Worm (Caenorhabditis elegans) whole organism, L4 larva: ENCODE results near the gene C15H9.9.

ENCODE experiments used
- D1046.2 ChIP-seq: fragments of 200-800 bp; sonication (Bioruptor generic); IDR thresholded peaks from 2 replicates; pipeline ENCODE4 v1.3.6; 2022; ENCODE audit warnings: missing genetic modification characterization, missing compliant biosample characterization
- R02D3.7 ChIP-seq: fragments of 150-350 bp; sonication (generic microtip); optimal IDR thresholded peaks from 3 replicates; lab custom pipeline; 2014; ENCODE audit warnings: missing biosample characterization, missing genetic modification characterization
- T20F7.1 ChIP-seq: fragments of 200-800 bp; sonication (Bioruptor generic); optimal IDR thresholded peaks from 2 replicates; lab custom pipeline; 2018; ENCODE audit warnings: mild to moderate bottlenecking, missing genetic modification characterization, missing compliant biosample characterization
- Y105C5A.15 ChIP-seq: fragments of 200-800 bp; sonication (Bioruptor generic); IDR thresholded peaks from 2 replicates; pipeline ENCODE4 v1.3.6; 2022; ENCODE audit warnings: missing genetic modification characterization, missing compliant biosample characterization
- Y48G9A.11 ChIP-seq: fragments of 200-800 bp; sonication (Bioruptor generic); IDR thresholded peaks from 2 replicates; pipeline ENCODE4 v1.3.6; 2022; ENCODE audit warnings: missing genetic modification reagents, missing genetic modification characterization, missing compliant biosample characterization
- Y75B8A.6 ChIP-seq: fragments of 200-800 bp; sonication (Bioruptor generic); IDR thresholded peaks from 2 replicates; pipeline ENCODE4 v1.3.6; 2022; ENCODE audit warnings: missing genetic modification reagents, missing genetic modification characterization, missing compliant biosample characterization
- aha-1 ChIP-seq: fragments of 150-350 bp; peaks from one replicate; lab custom pipeline; 2014; ENCODE audit warnings: missing biosample characterization, missing genetic modification characterization
- arid-1 ChIP-seq: fragments of 200-800 bp; sonication (Bioruptor generic); conservative IDR thresholded peaks from 2 replicates; pipeline ENCODE4 v1.3.6; 2022; ENCODE audit warnings: missing genetic modification reagents, missing genetic modification characterization, missing compliant biosample characterization
- attf-4 ChIP-seq: sonication (generic microtip); optimal IDR thresholded peaks from 3 replicates; lab custom pipeline; 2017; ENCODE audit warnings: missing biosample characterization, missing genetic modification characterization
- ceh-20 ChIP-seq: fragments of 200-800 bp; sonication (Bioruptor generic); IDR thresholded peaks from 2 replicates; pipeline ENCODE4 v1.3.6; 2022; ENCODE audit warnings: missing genetic modification reagents, missing genetic modification characterization, missing compliant biosample characterization
- ceh-28 ChIP-seq: fragments of 150-350 bp; optimal IDR thresholded peaks from 2 replicates; lab custom pipeline; 2014; ENCODE audit warnings: missing biosample characterization, missing genetic modification reagents, missing genetic modification characterization
- ceh-82 ChIP-seq: sonication (generic microtip); optimal IDR thresholded peaks from 2 replicates; lab custom pipeline; 2017; ENCODE audit warnings: missing biosample characterization, missing genetic modification characterization
- ces-1 ChIP-seq: fragments of 150-350 bp; sonication (generic microtip); optimal IDR thresholded peaks from 4 replicates; lab custom pipeline; 2014; ENCODE audit warnings: missing biosample characterization, missing genetic modification reagents, missing genetic modification characterization
- daf-12 ChIP-seq: fragments of 150-350 bp; optimal IDR thresholded peaks from 2 replicates; lab custom pipeline; 2014; ENCODE audit warnings: missing biosample characterization, missing genetic modification reagents, missing genetic modification characterization
- daf-16 ChIP-seq, 3 experiments: sonication (generic microtip); optimal IDR thresholded peaks; 2 replicates each; lab custom pipeline; 2016 to 2017; ENCODE audit warnings: missing genetic modification characterization in 3 of 3, missing genetic modification reagents in 3 of 3, mild to moderate bottlenecking in 2 of 3, missing compliant biosample characterization in 2 of 3, missing biosample characterization in 1 of 3, moderate library complexity in 1 of 3
- dmd-6 ChIP-seq: fragments of 200-800 bp; sonication (Bioruptor generic); IDR thresholded peaks from 2 replicates; pipeline ENCODE4 v1.3.6; 2022; ENCODE audit warnings: missing genetic modification reagents, missing genetic modification characterization, missing compliant biosample characterization
- dpl-1 ChIP-seq: fragments of 150-350 bp; optimal IDR thresholded peaks from 2 replicates; lab custom pipeline; 2014; ENCODE audit warnings: missing biosample characterization, missing genetic modification reagents, missing genetic modification characterization
- dve-1 ChIP-seq: sonication (generic microtip); optimal IDR thresholded peaks from 2 replicates; lab custom pipeline; 2017; ENCODE audit warnings: antibody characterized with exemption, mild to moderate bottlenecking, missing genetic modification characterization, missing compliant biosample characterization; ENCODE audit not compliant: insufficient read depth
- egl-27 ChIP-seq: sonication (generic microtip); optimal IDR thresholded peaks from 3 replicates; lab custom pipeline; 2017; ENCODE audit warnings: missing biosample characterization, missing genetic modification reagents, missing genetic modification characterization
- egl-43 ChIP-seq: fragments of 200-800 bp; sonication (Bioruptor generic); IDR thresholded peaks from 2 replicates; pipeline ENCODE4 v1.3.6; 2022; ENCODE audit warnings: missing genetic modification reagents, missing genetic modification characterization, missing compliant biosample characterization
- fkh-10 ChIP-seq: fragments of 150-350 bp; optimal IDR thresholded peaks from 2 replicates; lab custom pipeline; 2014; ENCODE audit warnings: missing biosample characterization, missing genetic modification reagents, missing genetic modification characterization
- gei-8 ChIP-seq: fragments of 200-800 bp; sonication (Bioruptor generic); optimal IDR thresholded peaks from 2 replicates; lab custom pipeline; 2018; ENCODE audit warnings: mild to moderate bottlenecking, missing genetic modification characterization, missing compliant biosample characterization
- hlh-11 ChIP-seq: fragments of 200-800 bp; sonication (Bioruptor generic); optimal IDR thresholded peaks from 2 replicates; lab custom pipeline; 2018; ENCODE audit warnings: mild to moderate bottlenecking, missing genetic modification characterization, missing compliant biosample characterization
- jun-1 ChIP-seq: fragments of 150-350 bp; optimal IDR thresholded peaks from 2 replicates; lab custom pipeline; 2014; ENCODE audit warnings: missing biosample characterization, missing genetic modification reagents, missing genetic modification characterization
- lin-1 ChIP-seq: fragments of 200-800 bp; sonication (Bioruptor generic); IDR thresholded peaks from 2 replicates; pipeline ENCODE4 v1.3.6; 2022; ENCODE audit warnings: missing genetic modification reagents, missing genetic modification characterization, missing compliant biosample characterization
- lin-13 ChIP-seq: fragments of 150-350 bp; optimal IDR thresholded peaks from 2 replicates; lab custom pipeline; 2014; ENCODE audit warnings: missing biosample characterization, missing genetic modification reagents, missing genetic modification characterization
- lin-38 ChIP-seq: fragments of 200-800 bp; sonication (Bioruptor generic); IDR thresholded peaks from 2 replicates; pipeline ENCODE4 v1.3.6; 2022; ENCODE audit warnings: missing genetic modification reagents, missing genetic modification characterization, missing compliant biosample characterization
- lin-39 ChIP-seq: fragments of 150-350 bp; optimal IDR thresholded peaks from 2 replicates; lab custom pipeline; 2014; ENCODE audit warnings: missing biosample characterization, missing genetic modification reagents, missing genetic modification characterization
- lsy-2 ChIP-seq, 2 experiments: fragments of 150-350 bp in 1 of 2; sonication (generic microtip) in 1 of 2; optimal IDR thresholded peaks; 2 replicates each; lab custom pipeline; 2014 to 2017; ENCODE audit warnings: missing biosample characterization in 2 of 2, missing genetic modification characterization in 2 of 2
- mep-1 ChIP-seq: fragments of 150-350 bp; sonication (generic microtip); optimal IDR thresholded peaks from 3 replicates; lab custom pipeline; 2014; ENCODE audit warnings: missing biosample characterization, missing genetic modification characterization
- mes-2 ChIP-seq: sonication (generic microtip); optimal IDR thresholded peaks from 2 replicates; lab custom pipeline; 2016; ENCODE audit warnings: missing genotype, mild to moderate bottlenecking, missing genetic modification characterization, missing compliant biosample characterization; ENCODE audit not compliant: poor library complexity, severe bottlenecking
- mxl-2 ChIP-seq: fragments of 200-800 bp; sonication (Bioruptor generic); conservative IDR thresholded peaks from 2 replicates; pipeline ENCODE4 v1.3.6; 2022; ENCODE audit warnings: missing genetic modification reagents, missing genetic modification characterization, missing compliant biosample characterization
- mxl-3 ChIP-seq: fragments of 200-800 bp; sonication (Bioruptor generic); optimal IDR thresholded peaks from 2 replicates; lab custom pipeline; 2018; ENCODE audit warnings: mild to moderate bottlenecking, missing genetic modification characterization, missing compliant biosample characterization
- nhr-102 ChIP-seq: sonication (generic microtip); optimal IDR thresholded peaks from 2 replicates; lab custom pipeline; 2016; ENCODE audit warnings: mild to moderate bottlenecking, missing genetic modification characterization, moderate library complexity, missing compliant biosample characterization
- nhr-111 ChIP-seq: fragments of 200-800 bp; sonication (Bioruptor generic); optimal IDR thresholded peaks from 2 replicates; lab custom pipeline; 2018; ENCODE audit warnings: mild to moderate bottlenecking, missing genetic modification characterization, missing compliant biosample characterization
- pha-4 ChIP-seq, 2 experiments: fragments of 150-350 bp in 1 of 2; fragments of 200-800 bp in 1 of 2; sonication (Bioruptor generic) in 1 of 2; IDR thresholded peaks in 1 of 2; optimal IDR thresholded peaks in 1 of 2; 2 replicates each; pipeline versions ENCODE4 v1.3.6 to Lab custom; 2014 to 2022; ENCODE audit warnings: missing genetic modification characterization in 2 of 2, missing genetic modification reagents in 2 of 2, missing biosample characterization in 1 of 2, missing compliant biosample characterization in 1 of 2
- pqm-1 ChIP-seq: sonication (generic microtip); optimal IDR thresholded peaks from 2 replicates; lab custom pipeline; 2017; ENCODE audit warnings: missing biosample characterization, missing genetic modification characterization
- rbr-2 ChIP-seq: sonication (generic microtip); optimal IDR thresholded peaks from 2 replicates; lab custom pipeline; 2016; ENCODE audit warnings: missing genotype, missing genetic modification characterization, missing compliant biosample characterization
- sdz-12 ChIP-seq: fragments of 200-800 bp; sonication (Bioruptor generic); optimal IDR thresholded peaks from 2 replicates; lab custom pipeline; 2018; ENCODE audit warnings: mild to moderate bottlenecking, missing genetic modification characterization, missing compliant biosample characterization
- skn-1 ChIP-seq: fragments of 150-350 bp; optimal IDR thresholded peaks from 2 replicates; lab custom pipeline; 2014; ENCODE audit warnings: missing biosample characterization, missing genetic modification characterization
- tag-97 ChIP-seq: fragments of 200-800 bp; sonication (Bioruptor generic); IDR thresholded peaks from 2 replicates; pipeline ENCODE4 v1.3.6; 2022; ENCODE audit warnings: missing genetic modification characterization, missing compliant biosample characterization
- unc-130 ChIP-seq: sonication (generic microtip); optimal IDR thresholded peaks from 2 replicates; lab custom pipeline; 2016; ENCODE audit warnings: missing genetic modification reagents, missing genetic modification characterization, missing compliant biosample characterization
- unc-39 ChIP-seq: sonication (generic microtip); optimal IDR thresholded peaks from 2 replicates; lab custom pipeline; 2017; ENCODE audit warnings: missing biosample characterization, missing genetic modification characterization
- unc-62 ChIP-seq, 3 experiments: fragments of 150-350 bp in 1 of 3; sonication (generic microtip); optimal IDR thresholded peaks in 2 of 3; peaks in 1 of 3; 1 replicate in 1 of 3; 2 replicates in 2 of 3; lab custom pipeline; 2014 to 2017; ENCODE audit warnings: missing biosample characterization in 3 of 3, missing genetic modification characterization in 3 of 3, missing genetic modification reagents in 3 of 3, missing genotype in 1 of 3
- vab-7 ChIP-seq: fragments of 200-800 bp; sonication (Bioruptor generic); IDR thresholded peaks from 2 replicates; pipeline ENCODE4 v1.3.6; 2022; ENCODE audit warnings: missing genetic modification reagents, missing genetic modification characterization, missing compliant biosample characterization
- zfp-3 ChIP-seq: fragments of 200-800 bp; sonication (Bioruptor generic); conservative IDR thresholded peaks from 2 replicates; pipeline ENCODE4 v1.3.6; 2022; ENCODE audit warnings: missing genetic modification reagents, missing genetic modification characterization, missing compliant biosample characterization
- ztf-11 ChIP-seq: fragments of 150-350 bp; optimal IDR thresholded peaks from 2 replicates; lab custom pipeline; 2014; ENCODE audit warnings: missing biosample characterization, missing genetic modification characterization

C15H9.9 gene

ce11 chrX:6098420-6098819, 29.7 kb downstream of the C15H9.9 start (continued):
- TF ChIP-seq skn-1 (tag; lab: Kevin White, UChicago) (no peak), gei-8 (GFP tag; lab: Kevin White, UChicago) (no peak), dmd-6 (GFP tag; lab: Robert Waterston, UW) (peak; percentile 67), mes-2 (tag; lab: Kevin White, UChicago) (peak; percentile 50), dve-1 (tag; lab: Kevin White, UChicago) (peak; percentile 57), nhr-111 (GFP tag; lab: Kevin White, UChicago) (no peak), T20F7.1 (GFP tag; lab: Kevin White, UChicago) (no peak), D1046.2 (GFP tag; lab: Robert Waterston, UW) (no peak), ceh-20 (GFP tag; lab: Robert Waterston, UW) (no peak), ztf-11 (tag; lab: Kevin White, UChicago) (no peak), lin-39 (tag; lab: Kevin White, UChicago) (no peak)

ce11 chrX:6097551-6097950, 30.5 kb downstream of the C15H9.9 start, which contains the start of gene C15H9.4:
C15H9.4 (plus strand) TSS chrX:6097643.
- TF ChIP-seq ceh-82 (tag; lab: Kevin White, UChicago), result no peak
- no peak for TF ChIP-seq tag-97 (GFP tag; lab: Robert Waterston, UW)
- no peak for TF ChIP-seq R02D3.7
- no peak for TF ChIP-seq lin-1
- no peak for TF ChIP-seq attf-4
- TF ChIP-seq egl-43, result 0 out of 2 replicates have a peak, but pooled peaks have one; percentile 17
- peak; percentile 68 for TF ChIP-seq mep-1 (tag; lab: Kevin White, UChicago)
- no peak for TF ChIP-seq daf-12 (tag; lab: Kevin White, UChicago)
- no peak for TF ChIP-seq jun-1 (tag; lab: Kevin White, UChicago)
- peak; percentile 30 for TF ChIP-seq hlh-11
- TF ChIP-seq Y75B8A.6 (GFP tag; lab: Robert Waterston, UW), result no peak
- TF ChIP-seq mxl-2 (GFP tag; lab: Robert Waterston, UW), result no peak
- TF ChIP-seq arid-1 (GFP tag; lab: Robert Waterston, UW), result peak; percentile 25; the same call in 1 of the 2 replicates
- no peak for TF ChIP-seq pha-4 (GFP tag; IDR thresholded peaks at IDR 0.05; lab: Robert Waterston, UW)
- no peak for TF ChIP-seq pha-4 (tag; optimal IDR thresholded peaks at IDR 0.05; lab: Kevin White, UChicago)
- no peak for TF ChIP-seq sdz-12 (GFP tag; lab: Kevin White, UChicago)
- no peak for TF ChIP-seq zfp-3 (GFP tag; lab: Robert Waterston, UW)
- peak; percentile 27 for TF ChIP-seq lin-13 (GFP tag; lab: Kevin White, UChicago)
- no peak for TF ChIP-seq Y48G9A.11 (GFP tag; lab: Robert Waterston, UW)
- no peak for TF ChIP-seq daf-16 (GFP tag; optimal IDR thresholded peaks at IDR 0.05; lab: Kevin White, UChicago)
- TF ChIP-seq daf-16 (tag; optimal IDR thresholded peaks at IDR 0.05; lab: Kevin White, UChicago), result peak; percentile 34
- no peak for TF ChIP-seq vab-7 (GFP tag; lab: Robert Waterston, UW)
- no peak for TF ChIP-seq ceh-28 (tag; lab: Kevin White, UChicago)
- TF ChIP-seq lin-38 (GFP tag; lab: Robert Waterston, UW), result no peak
- TF ChIP-seq lsy-2 (tag; optimal IDR thresholded peaks at IDR 0.05; lab: Kevin White, UChicago), result peak in 1 of 2 experiments; percentile 65
- TF ChIP-seq mxl-3 (GFP tag; lab: Kevin White, UChicago), result peak; percentile 27
- no peak for TF ChIP-seq dpl-1 (GFP tag; lab: Kevin White, UChicago)
- TF ChIP-seq egl-27 (tag; lab: Kevin White, UChicago), result no peak
- no peak for TF ChIP-seq ces-1 (GFP tag; lab: Kevin White, UChicago)
- peak in 1 of 2 experiments; percentile 90 for TF ChIP-seq unc-62 (GFP tag; optimal IDR thresholded peaks at IDR 0.05 in 1 of 2; lab: Kevin White, UChicago)
- TF ChIP-seq unc-62 (tag; optimal IDR thresholded peaks at IDR 0.05; lab: Kevin White, UChicago), result no peak
- TF ChIP-seq rbr-2 (tag; lab: Kevin White, UChicago), result peak; percentile 8
- no peak for TF ChIP-seq pqm-1
- no peak for TF ChIP-seq Y105C5A.15 (GFP tag; lab: Robert Waterston, UW)
- peak; percentile 54 for TF ChIP-seq aha-1 (tag; lab: Kevin White, UChicago)
- no peak for TF ChIP-seq fkh-10 (GFP tag; lab: Kevin White, UChicago)
- TF ChIP-seq skn-1 (tag; lab: Kevin White, UChicago), result no peak
- no peak for TF ChIP-seq unc-130
- TF ChIP-seq dve-1 (tag; lab: Kevin White, UChicago), result no peak
- no peak for TF ChIP-seq D1046.2 (GFP tag; lab: Robert Waterston, UW)
- no peak for TF ChIP-seq unc-39 (tag; lab: Kevin White, UChicago)
- TF ChIP-seq lin-39 (tag; lab: Kevin White, UChicago), result no peak
- TF ChIP-seq nhr-102, result peak; percentile 4
